Worm (Caenorhabditis elegans) whole organism, late embryonic: ENCODE results near the gene srf-3.

Experiments used
- C38D4.7 ChIP-seq: fragments of 200-800 bp; sonication (Bioruptor generic); optimal IDR thresholded peaks from 2 replicates; lab custom pipeline; 2018; ENCODE audit warnings: mild to moderate bottlenecking, missing genetic modification characterization, moderate library complexity, missing compliant biosample characterization
- K09A11.1 ChIP-seq: sonication (generic microtip); optimal IDR thresholded peaks from 2 replicates; lab custom pipeline; 2017; ENCODE audit warnings: antibody characterized with exemption, mild to moderate bottlenecking, missing genetic modification characterization, missing compliant biosample characterization; ENCODE audit not compliant: insufficient read depth
- Y22D7AL.16 ChIP-seq: sonication (generic microtip); optimal IDR thresholded peaks from 2 replicates; lab custom pipeline; 2016; ENCODE audit warnings: missing genetic modification characterization, missing compliant biosample characterization
- ahr-1 ChIP-seq: sonication (generic microtip); optimal IDR thresholded peaks from 2 replicates; lab custom pipeline; 2016; ENCODE audit warnings: missing genetic modification characterization, missing compliant biosample characterization
- ama-1 ChIP-seq: fragments of 150-350 bp; optimal IDR thresholded peaks from 2 replicates; lab custom pipeline; 2014
- ceh-14 ChIP-seq: sonication (generic microtip); optimal IDR thresholded peaks from 2 replicates; lab custom pipeline; 2016; ENCODE audit warnings: missing genotype, missing genetic modification characterization, missing compliant biosample characterization
- ceh-2 ChIP-seq: sonication (generic microtip); optimal IDR thresholded peaks from 2 replicates; lab custom pipeline; 2016; ENCODE audit warnings: missing genotype, missing genetic modification characterization, missing compliant biosample characterization
- ceh-31 ChIP-seq: sonication (generic microtip); optimal IDR thresholded peaks from 2 replicates; lab custom pipeline; 2016; ENCODE audit warnings: missing genetic modification characterization, missing compliant biosample characterization
- ceh-34 ChIP-seq: sonication (generic microtip); optimal IDR thresholded peaks from 2 replicates; lab custom pipeline; 2016; ENCODE audit warnings: mild to moderate bottlenecking, missing genetic modification characterization, missing compliant biosample characterization
- ceh-45 ChIP-seq: fragments of 200-800 bp; sonication (Bioruptor generic); IDR thresholded peaks from 2 replicates; pipeline ENCODE4 v1.3.6; 2022; ENCODE audit warnings: missing genetic modification reagents, missing genetic modification characterization, missing compliant biosample characterization
- ceh-48 ChIP-seq: sonication (generic microtip); optimal IDR thresholded peaks from 2 replicates; lab custom pipeline; 2016; ENCODE audit warnings: missing genetic modification characterization, inconsistent platforms, missing compliant biosample characterization
- ceh-6 ChIP-seq: fragments of 200-800 bp; sonication (Bioruptor generic); optimal IDR thresholded peaks from 2 replicates; lab custom pipeline; 2018; ENCODE audit warnings: mild to moderate bottlenecking, missing genetic modification characterization, missing compliant biosample characterization
- che-1 ChIP-seq: sonication (generic microtip); optimal IDR thresholded peaks from 2 replicates; lab custom pipeline; 2016; ENCODE audit warnings: mild to moderate bottlenecking, missing genetic modification characterization, missing compliant biosample characterization
- elt-2 ChIP-seq: sonication (generic microtip); optimal IDR thresholded peaks from 2 replicates; lab custom pipeline; 2016; ENCODE audit warnings: missing genetic modification reagents, missing genetic modification characterization, missing compliant biosample characterization
- elt-4 ChIP-seq: sonication (generic microtip); optimal IDR thresholded peaks from 2 replicates; lab custom pipeline; 2016; ENCODE audit warnings: missing genetic modification characterization, missing compliant biosample characterization
- fax-1 ChIP-seq: sonication (generic microtip); optimal IDR thresholded peaks from 2 replicates; lab custom pipeline; 2016; ENCODE audit warnings: missing genotype, missing genetic modification characterization, missing compliant biosample characterization
- fkh-10 ChIP-seq: fragments of 150-350 bp; optimal IDR thresholded peaks from 2 replicates; lab custom pipeline; 2014; ENCODE audit warnings: missing biosample characterization, missing genetic modification reagents, missing genetic modification characterization
- fkh-6 ChIP-seq: sonication (generic microtip); optimal IDR thresholded peaks from 2 replicates; lab custom pipeline; 2016; ENCODE audit warnings: missing genetic modification characterization, missing compliant biosample characterization
- gmeb-2 ChIP-seq: sonication (generic microtip); optimal IDR thresholded peaks from 2 replicates; lab custom pipeline; 2016; ENCODE audit warnings: missing genetic modification characterization, inconsistent platforms, missing compliant biosample characterization
- hlh-15 ChIP-seq: sonication (generic microtip); optimal IDR thresholded peaks from 2 replicates; lab custom pipeline; 2016; ENCODE audit warnings: missing genetic modification characterization, missing compliant biosample characterization
- hlh-6 ChIP-seq: sonication (generic microtip); optimal IDR thresholded peaks from 2 replicates; lab custom pipeline; 2016; ENCODE audit warnings: missing genotype, missing genetic modification characterization, missing compliant biosample characterization
- hlh-8 ChIP-seq: sonication (generic microtip); optimal IDR thresholded peaks from 2 replicates; lab custom pipeline; 2016; ENCODE audit warnings: missing genotype, missing genetic modification characterization, missing compliant biosample characterization
- madf-2 ChIP-seq: sonication (generic microtip); optimal IDR thresholded peaks from 2 replicates; lab custom pipeline; 2017; ENCODE audit warnings: missing genetic modification characterization, missing compliant biosample characterization
- nfya-1 ChIP-seq: sonication (generic microtip); optimal IDR thresholded peaks from 2 replicates; lab custom pipeline; 2017; ENCODE audit warnings: missing genetic modification characterization, mild to moderate bottlenecking, missing compliant biosample characterization, antibody characterized with exemption, moderate library complexity
- nhr-11 ChIP-seq: fragments of 150-350 bp; optimal IDR thresholded peaks from 2 replicates; lab custom pipeline; 2014; ENCODE audit warnings: missing biosample characterization, missing genetic modification characterization
- nhr-232 ChIP-seq: sonication (generic microtip); optimal IDR thresholded peaks from 2 replicates; lab custom pipeline; 2016; ENCODE audit warnings: missing genetic modification characterization, missing compliant biosample characterization
- pat-9 ChIP-seq: fragments of 200-800 bp; sonication (Bioruptor generic); optimal IDR thresholded peaks from 2 replicates; lab custom pipeline; 2018; ENCODE audit warnings: mild to moderate bottlenecking, missing genetic modification characterization, moderate library complexity, missing compliant biosample characterization
- pax-1 ChIP-seq: fragments of 150-350 bp; optimal IDR thresholded peaks from 2 replicates; lab custom pipeline; 2014; ENCODE audit warnings: missing biosample characterization, missing genetic modification characterization
- pha-2 ChIP-seq: sonication (generic microtip); optimal IDR thresholded peaks from 2 replicates; lab custom pipeline; 2017; ENCODE audit warnings: mild to moderate bottlenecking, missing genetic modification characterization, missing compliant biosample characterization
- pha-4 ChIP-seq: fragments of 150-350 bp; optimal IDR thresholded peaks from 2 replicates; lab custom pipeline; 2018; ENCODE audit warnings: missing biosample characterization, missing genetic modification reagents, missing genetic modification characterization
- pros-1 ChIP-seq: fragments of 150-350 bp; optimal IDR thresholded peaks from 2 replicates; lab custom pipeline; 2014; ENCODE audit warnings: missing biosample characterization, missing genetic modification reagents, missing genetic modification characterization
- rnt-1 ChIP-seq: sonication (generic microtip); optimal IDR thresholded peaks from 2 replicates; lab custom pipeline; 2016; ENCODE audit warnings: missing genetic modification characterization, missing compliant biosample characterization
- syd-9 ChIP-seq: sonication (generic microtip); optimal IDR thresholded peaks from 2 replicates; lab custom pipeline; 2016; ENCODE audit warnings: mild to moderate bottlenecking, missing genetic modification characterization, moderate library complexity, missing compliant biosample characterization
- tbx-7 ChIP-seq: sonication (generic microtip); optimal IDR thresholded peaks from 2 replicates; lab custom pipeline; 2016; ENCODE audit warnings: missing genotype, missing genetic modification characterization, missing compliant biosample characterization
- ttx-3 ChIP-seq: sonication (generic microtip); optimal IDR thresholded peaks from 2 replicates; lab custom pipeline; 2016; ENCODE audit warnings: missing genetic modification reagents, missing genetic modification characterization, missing compliant biosample characterization
- unc-42 ChIP-seq: sonication (generic microtip); optimal IDR thresholded peaks from 2 replicates; lab custom pipeline; 2016; ENCODE audit warnings: missing genotype, missing genetic modification characterization, missing compliant biosample characterization
- unc-55 ChIP-seq: sonication (generic microtip); optimal IDR thresholded peaks from 2 replicates; lab custom pipeline; 2017; ENCODE audit warnings: missing biosample characterization, missing genetic modification reagents, missing genetic modification characterization
- zip-5 ChIP-seq: sonication (generic microtip); optimal IDR thresholded peaks from 2 replicates; lab custom pipeline; 2016; ENCODE audit warnings: missing genetic modification characterization, missing compliant biosample characterization

The srf-3 gene

ce11 chrIV:12836208-12836607 lies 13.1 kb upstream of the srf-3 start, which contains the start of gene M02B1.3:
Gene M02B1.3 (plus strand): TSS chrIV:12836508.
- no peak for TF ChIP-seq rnt-1 (tag; lab: Kevin White, UChicago)
- TF ChIP-seq ceh-31 (tag; lab: Kevin White, UChicago) = peak; percentile 9
- no peak for TF ChIP-seq pax-1 (tag; lab: Kevin White, UChicago)
- peak; percentile 11 for TF ChIP-seq hlh-6 (tag; lab: Kevin White, UChicago)

DNA sequence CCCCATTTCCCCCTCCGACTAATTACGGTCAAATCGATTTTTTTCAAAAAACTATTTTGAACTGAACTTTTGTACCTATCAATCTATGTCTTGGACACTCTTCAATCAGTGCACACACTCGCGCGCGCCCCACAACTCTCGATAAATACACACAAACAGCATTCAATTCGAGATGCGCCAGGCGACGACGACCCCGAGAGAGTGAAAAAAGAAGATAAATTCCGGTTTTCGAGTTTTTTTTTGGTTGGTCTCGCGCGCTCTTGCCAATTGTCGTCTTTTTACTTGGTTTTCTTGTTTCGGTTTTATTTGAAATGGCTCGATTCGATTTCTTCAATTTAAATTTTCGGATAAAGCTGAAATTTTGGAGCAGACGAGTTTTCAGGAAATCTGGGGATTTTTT lies 9.0 kb upstream of the srf-3 start:
- no peak for TF ChIP-seq ceh-2 (tag; lab: Kevin White, UChicago)
- TF ChIP-seq ceh-48 (tag; lab: Kevin White, UChicago) = no peak
- no peak for TF ChIP-seq ceh-31 (tag; lab: Kevin White, UChicago)
- TF ChIP-seq che-1 (tag; lab: Kevin White, UChicago) = no peak
- no peak for TF ChIP-seq elt-2 (tag; lab: Kevin White, UChicago)
- no peak for TF ChIP-seq hlh-15 (tag; lab: Kevin White, UChicago)
- TF ChIP-seq Y22D7AL.16 (tag; lab: Kevin White, UChicago) = no peak
- TF ChIP-seq pha-2 (tag; lab: Kevin White, UChicago) = no peak
- TF ChIP-seq ama-1 (lab: Kevin White, UChicago) = no peak
- no peak for TF ChIP-seq fkh-10
- TF ChIP-seq pha-4 (tag; lab: Kevin White, UChicago) = no peak
- no peak for TF ChIP-seq elt-4 (tag; lab: Kevin White, UChicago)

DNA sequence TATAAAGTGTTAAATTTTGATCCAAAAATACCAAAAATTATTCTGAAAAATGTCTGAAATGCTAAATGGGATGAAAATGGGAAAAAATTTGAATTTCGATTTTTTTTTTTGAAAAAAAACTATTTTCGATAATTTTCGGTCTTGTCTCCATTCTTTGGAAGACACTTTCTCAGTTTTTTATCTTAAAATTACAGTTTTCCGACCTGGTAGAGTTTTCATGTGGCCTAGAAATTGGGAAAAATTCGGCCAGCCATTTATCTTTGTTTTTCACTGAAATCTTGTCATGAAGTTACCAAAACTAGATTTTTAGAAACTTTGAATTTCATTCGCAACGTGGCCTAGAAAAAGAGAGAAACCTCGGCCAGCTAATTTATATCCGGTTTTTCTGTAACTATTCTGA lies 8.4 kb upstream of the srf-3 start:
- TF ChIP-seq ttx-3 (tag; lab: Kevin White, UChicago) = no peak
- no peak for TF ChIP-seq pros-1 (tag; lab: Kevin White, UChicago)
- TF ChIP-seq hlh-8 (tag; lab: Kevin White, UChicago) = no peak
- no peak for TF ChIP-seq unc-55 (GFP tag; lab: Kevin White, UChicago)
- TF ChIP-seq nhr-232 (tag; lab: Kevin White, UChicago) = no peak
- no peak for TF ChIP-seq nhr-11 (tag; lab: Kevin White, UChicago)
- no peak for TF ChIP-seq fax-1 (tag; lab: Kevin White, UChicago)
- TF ChIP-seq ceh-6 (GFP tag; lab: Kevin White, UChicago) = no peak
- no peak for TF ChIP-seq madf-2
- no peak for TF ChIP-seq C38D4.7 (GFP tag; lab: Kevin White, UChicago)
- TF ChIP-seq ceh-14 (tag; lab: Kevin White, UChicago) = no peak
- no peak for TF ChIP-seq zip-5 (tag; lab: Kevin White, UChicago)
- no peak for TF ChIP-seq pat-9
- TF ChIP-seq K09A11.1 = no peak
- no peak for TF ChIP-seq ceh-31 (tag; lab: Kevin White, UChicago)
- TF ChIP-seq fkh-6 (tag; lab: Kevin White, UChicago) = no peak
- no peak for TF ChIP-seq unc-42 (tag; lab: Kevin White, UChicago)
- TF ChIP-seq ceh-45 (GFP tag; lab: Robert Waterston, UW) = no peak

ce11 chrIV:12842121-12842520 lies 7.2 kb upstream of the srf-3 start:
- TF ChIP-seq fkh-10 = no peak
- peak; percentile 65 for TF ChIP-seq elt-2 (tag; lab: Kevin White, UChicago)

DNA sequence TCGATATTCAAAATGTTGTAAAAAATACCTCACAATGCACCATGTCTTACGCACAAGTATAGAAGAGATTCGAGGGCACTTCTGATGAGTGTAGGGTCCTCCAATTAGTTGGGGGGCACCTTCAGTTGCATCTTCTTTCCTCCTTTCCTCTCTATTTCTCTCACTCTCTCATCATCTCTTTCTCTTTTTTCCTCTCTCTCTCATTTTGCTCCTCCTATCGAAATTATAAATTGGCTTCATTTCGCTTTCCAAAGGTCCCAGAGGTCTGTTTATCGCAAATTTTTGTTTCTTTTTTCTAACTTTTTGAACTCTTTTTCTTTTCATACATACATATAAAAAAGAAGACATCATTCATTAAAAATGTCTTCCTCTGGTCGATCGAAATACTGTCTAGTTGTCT lies 6.4 kb upstream of the srf-3 start:
- no peak for TF ChIP-seq tbx-7 (tag; lab: Kevin White, UChicago)
- peak; percentile 72 for TF ChIP-seq unc-55 (GFP tag; lab: Kevin White, UChicago)
- TF ChIP-seq ceh-34 (tag; lab: Kevin White, UChicago) = peak; percentile 12
- TF ChIP-seq unc-42 (tag; lab: Kevin White, UChicago) = peak; percentile 28
- TF ChIP-seq gmeb-2 (tag; lab: Kevin White, UChicago) = no peak
- no peak for TF ChIP-seq syd-9
- TF ChIP-seq pha-4 (tag; lab: Kevin White, UChicago) = no peak
- no peak for TF ChIP-seq ahr-1 (tag; lab: Kevin White, UChicago)
- TF ChIP-seq nfya-1 (tag; lab: Kevin White, UChicago) = peak; percentile 31
- no peak for TF ChIP-seq ttx-3 (tag; lab: Kevin White, UChicago)
- TF ChIP-seq, all 69 proteins: peak for 4
